Worm (Caenorhabditis elegans): ENCODE data around the gene srd-51.

The srd-51 gene

DNA sequence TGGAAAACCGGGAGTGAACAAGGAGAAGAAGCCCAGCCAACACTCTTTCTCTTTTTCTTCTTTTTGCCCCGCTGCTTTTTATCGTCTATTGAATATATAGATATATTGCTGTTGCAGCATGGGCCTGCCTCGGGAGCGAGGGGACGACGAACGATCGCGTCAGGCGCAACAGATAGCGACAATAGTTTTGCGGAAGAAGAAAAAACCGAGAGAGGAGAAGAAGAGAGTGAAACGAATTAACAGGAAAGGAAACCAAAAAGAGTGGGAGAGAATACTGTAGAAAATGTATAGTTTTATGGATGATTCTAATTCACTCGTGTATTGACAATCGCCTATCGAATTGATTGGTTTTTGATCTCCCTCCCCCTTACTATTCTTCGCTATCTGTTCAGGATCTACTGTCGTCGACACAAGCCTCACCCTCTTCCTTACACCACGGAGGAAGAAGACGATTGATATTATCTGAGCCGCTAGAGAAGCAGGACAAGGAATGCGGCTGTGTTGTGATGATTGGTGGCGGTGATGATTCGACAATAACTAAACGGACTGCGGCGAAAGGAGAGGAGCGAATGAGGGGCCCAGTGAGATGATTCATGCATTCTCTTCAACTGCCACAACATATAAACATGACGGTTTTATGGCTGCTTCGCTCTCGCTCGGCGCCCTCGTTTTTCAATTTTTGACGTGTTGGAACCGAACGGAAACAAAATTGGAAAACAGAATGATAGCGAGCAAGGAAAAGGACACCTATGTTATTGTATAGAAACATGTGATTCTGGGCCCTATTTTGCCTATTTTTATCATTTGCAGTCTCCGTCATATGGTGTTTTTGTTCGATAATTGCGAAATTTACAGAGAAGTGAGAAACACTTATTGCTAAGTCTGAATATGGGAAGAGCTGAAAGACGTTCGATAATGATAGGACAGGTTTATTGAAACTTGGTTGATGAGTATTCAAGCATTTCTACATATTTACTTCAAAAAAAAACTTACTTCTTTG lies 41.8 kb upstream of the srd-51 start (continued):
- TF ChIP-seq nhr-28 (tag; optimal IDR thresholded peaks at IDR 0.05) (peak; percentile 40), ceh-32 (tag; optimal IDR thresholded peaks at IDR 0.05; ENCODE audit: poor library complexity) (no peak), lsy-2 (tag; optimal IDR thresholded peaks at IDR 0.05) (peak in 1 of 2 experiments; percentile 4), jun-1 (tag; optimal IDR thresholded peaks at IDR 0.05) (no peak), hif-1 (tag; optimal IDR thresholded peaks at IDR 0.05) (no peak), ZK546.5 (tag; optimal IDR thresholded peaks at IDR 0.05) (no peak), snpc-4 (tag; optimal IDR thresholded peaks at IDR 0.05) (no peak), nhr-41 (GFP tag; IDR thresholded peaks at IDR 0.05) (no peak)

DNA sequence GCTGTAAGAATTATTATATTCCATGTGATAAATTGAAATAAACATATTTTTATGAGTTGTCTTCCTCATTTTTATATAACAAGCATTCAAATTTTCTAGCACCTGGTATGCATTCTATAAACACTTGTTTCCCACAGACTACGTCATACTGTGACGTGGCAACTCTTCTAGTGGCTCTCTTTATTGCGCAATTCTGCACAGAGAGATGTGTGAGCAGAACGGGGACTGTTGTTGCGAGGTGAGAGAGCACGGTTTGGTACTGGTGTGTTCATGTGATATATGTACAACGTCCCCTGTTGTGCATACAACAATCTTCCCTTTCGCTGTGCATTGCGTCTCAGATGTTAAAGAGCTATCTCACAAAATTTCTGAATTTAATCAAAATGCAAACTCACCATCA lies 40.4 kb upstream of the srd-51 start:
- TF ChIP-seq F49E8.2 (tag; optimal IDR thresholded peaks at IDR 0.05; ENCODE audit: borderline replicate concordance) (no peak), nhr-6 (tag; optimal IDR thresholded peaks at IDR 0.05) (no peak), aha-1 (tag) (peak; percentile 67), fkh-10 (GFP tag; optimal IDR thresholded peaks at IDR 0.05) (no peak), madf-9 (GFP tag; conservative IDR thresholded peaks at IDR 0.05) (no peak), rbr-2 (tag; optimal IDR thresholded peaks at IDR 0.05) (no peak)

DNA sequence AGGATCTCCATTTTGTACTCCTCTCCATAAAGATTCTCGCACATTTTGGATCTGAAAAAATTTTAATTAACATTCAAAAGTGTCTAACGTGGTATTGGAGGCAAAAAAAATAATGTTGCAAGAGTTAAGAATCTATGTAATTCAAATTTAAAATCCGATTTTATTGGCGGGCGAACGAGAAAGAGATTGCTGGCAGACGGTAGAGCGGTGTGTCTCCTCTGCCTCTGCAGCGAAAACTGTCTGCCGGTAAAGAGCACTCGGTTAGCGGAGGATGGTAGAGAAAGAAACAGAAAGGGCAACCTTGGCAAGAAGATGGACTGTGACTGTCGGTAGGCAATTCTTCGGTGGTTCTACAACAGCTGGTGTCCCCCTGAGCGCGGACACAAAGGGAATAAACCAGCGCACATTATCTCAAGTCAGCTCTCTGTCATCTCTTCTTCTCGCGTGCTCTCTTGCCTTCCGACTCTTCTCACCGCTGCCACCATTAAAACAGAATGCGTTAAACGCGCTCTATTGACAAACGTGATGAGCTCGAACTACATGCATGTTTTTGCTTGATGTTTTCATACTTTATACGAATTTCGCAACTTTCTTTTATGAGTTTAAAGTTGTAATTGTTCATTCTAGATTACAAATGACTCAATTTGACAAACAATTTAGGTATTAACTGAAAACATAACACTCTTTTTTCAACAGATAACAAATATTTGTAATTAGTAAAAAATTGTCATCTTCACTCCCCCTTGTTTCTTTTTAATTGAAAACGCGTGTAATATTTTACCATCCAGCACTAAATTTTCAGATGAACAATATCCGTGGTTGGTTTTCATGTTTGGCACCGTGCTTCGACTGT lies 34.4 kb upstream of the srd-51 start, which contains the start of the genes cdk-4 and F18H3.1:
TSS of gene cdk-4 (minus strand) at position 51 of the 853 bp plus-strand sequence.
TSS of gene F18H3.1 (plus strand) at position 803 of the 853 bp plus-strand sequence.
- TF ChIP-seq arid-1 (GFP tag; conservative IDR thresholded peaks at IDR 0.05) = 0 out of 2 replicates have a peak, but pooled peaks have one; percentile 10
- no peak for TF ChIP-seq snpc-4 (tag; optimal IDR thresholded peaks at IDR 0.05)
- TF ChIP-seq ctbp-1 (GFP tag; IDR thresholded peaks at IDR 0.05) = no peak
- TF ChIP-seq snpc-1.2 (GFP tag; IDR thresholded peaks at IDR 0.05) = no peak
- TF ChIP-seq lsy-2 (tag; optimal IDR thresholded peaks at IDR 0.05) = peak in 1 of 2 experiments; percentile 59
- TF ChIP-seq unc-130 (GFP tag; optimal IDR thresholded peaks at IDR 0.05) = no peak
- no peak for TF ChIP-seq tra-1 (GFP tag; IDR thresholded peaks at IDR 0.05)
- 0 out of 2 replicates have a peak, but pooled peaks have one; percentile 31 for TF ChIP-seq dmd-8 (GFP tag; IDR thresholded peaks at IDR 0.05)
- no peak for TF ChIP-seq lin-15B (tag; optimal IDR thresholded peaks at IDR 0.05)
- TF ChIP-seq lin-1 (GFP tag; IDR thresholded peaks at IDR 0.05) = no peak
- no peak for TF ChIP-seq dmd-9 (GFP tag; IDR thresholded peaks at IDR 0.05)
- TF ChIP-seq hlh-11 (tag; optimal IDR thresholded peaks at IDR 0.05) = peak; percentile 75
- TF ChIP-seq pqm-1 (tag; optimal IDR thresholded peaks at IDR 0.05) = peak; percentile 4
- no peak for TF ChIP-seq ceh-32 (tag; optimal IDR thresholded peaks at IDR 0.05; ENCODE audit: poor library complexity)
- no peak for TF ChIP-seq mdt-29 (GFP tag; IDR thresholded peaks at IDR 0.05)
- TF ChIP-seq sdz-12 (GFP tag; optimal IDR thresholded peaks at IDR 0.05) = no peak
- no peak for TF ChIP-seq ceh-62 (tag; optimal IDR thresholded peaks at IDR 0.05)
- TF ChIP-seq spr-3 (GFP tag; optimal IDR thresholded peaks at IDR 0.05) = no peak
- TF ChIP-seq nhr-237 (tag; optimal IDR thresholded peaks at IDR 0.05) = no peak
- TF ChIP-seq skn-1 (tag; optimal IDR thresholded peaks at IDR 0.05) = no peak
- no peak for TF ChIP-seq daf-8 (GFP tag; IDR thresholded peaks at IDR 0.05)
- TF ChIP-seq zip-2 (tag; optimal IDR thresholded peaks at IDR 0.05) = no peak
- no peak for TF ChIP-seq Y75B8A.6 (GFP tag; IDR thresholded peaks at IDR 0.05)
- TF ChIP-seq mep-1 (tag; optimal IDR thresholded peaks at IDR 0.05) = peak; percentile 30
- no peak for TF ChIP-seq nhr-6 (tag; optimal IDR thresholded peaks at IDR 0.05)
- 0 out of 2 replicates have a peak, but pooled peaks have one; percentile 15 for TF ChIP-seq dmd-6 (GFP tag; IDR thresholded peaks at IDR 0.05)
- TF ChIP-seq duxl-1 (tag; optimal IDR thresholded peaks at IDR 0.05; ENCODE audit: poor library complexity) = no peak
- TF ChIP-seq ceh-44 (GFP tag; IDR thresholded peaks at IDR 0.05) = no peak
- TF ChIP-seq set-16 (GFP tag; IDR thresholded peaks at IDR 0.05) = peak; percentile 45; the same call in 1 of the 2 replicates
- no peak for TF ChIP-seq vab-7 (GFP tag; IDR thresholded peaks at IDR 0.05)
- TF ChIP-seq mes-2 (tag; optimal IDR thresholded peaks at IDR 0.05; ENCODE audit: poor library complexity, severe bottlenecking) = peak; percentile 43
- TF ChIP-seq unc-62 (GFP tag; optimal IDR thresholded peaks at IDR 0.05 in 1 of 2) = peak in 1 of 2 experiments; percentile 99
- no peak for TF ChIP-seq unc-62 (tag; optimal IDR thresholded peaks at IDR 0.05)

Data from whole organism, L4 larva.